Worm (Caenorhabditis elegans) whole organism, young adult: Measurements from ENCODE around the gene K01A6.6.
A peak's percentile ranks its signal among the peaks of the same experiment; 100 is the strongest.

Source experiments
- F22D6.2 ChIP-seq: sonication (generic microtip); optimal IDR thresholded peaks from 2 replicates; lab custom pipeline; 2016; ENCODE audit warnings: mild to moderate bottlenecking, missing genetic modification characterization, missing compliant biosample characterization
- F57C9.4 ChIP-seq: sonication (generic microtip); optimal IDR thresholded peaks from 2 replicates; lab custom pipeline; 2017; ENCODE audit warnings: mild to moderate bottlenecking, missing genetic modification characterization, missing compliant biosample characterization
- lsy-27 ChIP-seq: sonication (generic microtip); optimal IDR thresholded peaks from 2 replicates; lab custom pipeline; 2017; ENCODE audit warnings: missing genetic modification characterization, mild to moderate bottlenecking, missing compliant biosample characterization, antibody characterized with exemption, missing genotype, borderline replicate concordance; ENCODE audit not compliant: insufficient read depth
- mes-4 ChIP-seq: sonication (generic microtip); optimal IDR thresholded peaks from 2 replicates; lab custom pipeline; 2016; ENCODE audit warnings: missing genotype, missing genetic modification characterization, missing compliant biosample characterization
- rcor-1 ChIP-seq: fragments of 200-800 bp; sonication (Bioruptor generic); IDR thresholded peaks from 2 replicates; pipeline ENCODE4 v1.3.6; 2022; ENCODE audit warnings: missing genetic modification reagents, missing genetic modification characterization, missing compliant biosample characterization
- sdz-38 ChIP-seq: sonication (generic microtip); optimal IDR thresholded peaks from 2 replicates; lab custom pipeline; 2016; ENCODE audit warnings: missing genotype, missing genetic modification characterization, missing compliant biosample characterization
- zfh-2 ChIP-seq: fragments of 200-800 bp; sonication (Bioruptor generic); conservative IDR thresholded peaks from 2 replicates; pipeline ENCODE4 v1.3.6; 2022; ENCODE audit warnings: missing genetic modification reagents, missing genetic modification characterization, missing compliant biosample characterization

- TF ChIP-seq F22D6.2 (no peak), sdz-38 (tag; lab: Kevin White, UChicago) (no peak), mes-4 (tag; lab: Kevin White, UChicago) (no peak), zfh-2 (peak; percentile 89), rcor-1 (GFP tag; lab: Robert Waterston, UW) (0 out of 2 replicates have a peak, but pooled peaks have one; percentile 23), F57C9.4 (tag; lab: Kevin White, UChicago) (no peak), lsy-27 (tag; lab: Kevin White, UChicago) (no peak)
These were observed 43.0 kb upstream of the K01A6.6 start for ce11 chrIV:11692071-11692673.
